Worm (Caenorhabditis elegans) whole organism, midembryonic: ENCODE data around the gene K08D10.14.

Source experiments
- cog-1 ChIP-seq: sonication (generic microtip); optimal IDR thresholded peaks from 2 replicates; lab custom pipeline; 2016; ENCODE audit warnings: missing genetic modification characterization, missing compliant biosample characterization
- klf-2 ChIP-seq: fragments of 200-800 bp; sonication (Bioruptor generic); conservative IDR thresholded peaks from 2 replicates; pipeline ENCODE4 v1.3.6; 2022; ENCODE audit warnings: missing genetic modification reagents, missing genetic modification characterization, missing compliant biosample characterization
- med-1 ChIP-seq: sonication (generic microtip); optimal IDR thresholded peaks from 2 replicates; lab custom pipeline; 2017; ENCODE audit warnings: missing genetic modification characterization, mild to moderate bottlenecking, missing compliant biosample characterization, antibody characterized with exemption, missing genetic modification reagents; ENCODE audit not compliant: insufficient read depth
- ref-1 ChIP-seq: fragments of 200-800 bp; sonication (Bioruptor generic); conservative IDR thresholded peaks from 2 replicates; pipeline ENCODE4 v1.3.6; 2022; ENCODE audit warnings: missing genetic modification reagents, missing genetic modification characterization, missing compliant biosample characterization
- tab-1 ChIP-seq: fragments of 200-800 bp; sonication (Bioruptor generic); IDR thresholded peaks from 2 replicates; pipeline ENCODE4 v1.3.6; 2022; ENCODE audit warnings: missing genetic modification characterization, missing compliant biosample characterization
- ztf-29 ChIP-seq: fragments of 200-800 bp; sonication (Bioruptor generic); IDR thresholded peaks from 2 replicates; pipeline ENCODE4 v1.3.6; 2022; ENCODE audit warnings: missing genetic modification reagents, missing genetic modification characterization, missing compliant biosample characterization

ce11 chrIV:4137472-4137871 is 17.3 kb upstream of the K08D10.14 start, which contains the start of gene F49F1.9:
- TF ChIP-seq klf-2 (GFP tag; lab: Robert Waterston, UW) (no peak), ztf-29 (GFP tag; lab: Robert Waterston, UW) (no peak), cog-1 (tag; lab: Kevin White, UChicago) (no peak), tab-1 (GFP tag; lab: Robert Waterston, UW) (no peak), ref-1 (GFP tag; lab: Robert Waterston, UW) (no peak), med-1 (GFP tag; lab: Kevin White, UChicago) (no peak)
